Worm (Caenorhabditis elegans) whole organism, L1 larva: ENCODE results near the gene mob-1.

Source experiments
- C04F5.9 ChIP-seq: sonication (generic microtip); optimal IDR thresholded peaks from 2 replicates; lab custom pipeline; 2016; ENCODE audit warnings: missing genetic modification characterization, missing compliant biosample characterization
- Y116A8C.19 ChIP-seq: sonication (generic microtip); optimal IDR thresholded peaks from 2 replicates; lab custom pipeline; 2016; ENCODE audit warnings: missing compliant biosample characterization, missing genetic modification characterization, borderline replicate concordance
- aly-2 ChIP-seq: fragments of 150-350 bp; optimal IDR thresholded peaks from 2 replicates; lab custom pipeline; 2014; ENCODE audit warnings: missing biosample characterization, missing genetic modification characterization
- blmp-1 ChIP-seq: fragments of 150-350 bp; optimal IDR thresholded peaks from 2 replicates; lab custom pipeline; 2014; ENCODE audit warnings: missing biosample characterization, missing genetic modification characterization
- ceh-8 ChIP-seq: fragments of 200-800 bp; sonication (Bioruptor generic); optimal IDR thresholded peaks from 2 replicates; lab custom pipeline; 2018; ENCODE audit warnings: mild to moderate bottlenecking, missing genetic modification characterization, moderate library complexity, missing compliant biosample characterization
- dsc-1 ChIP-seq: sonication (generic microtip); optimal IDR thresholded peaks from 2 replicates; lab custom pipeline; 2016; ENCODE audit warnings: mild to moderate bottlenecking, missing genetic modification characterization, missing compliant biosample characterization
- efl-3 ChIP-seq: fragments of 200-800 bp; sonication (Bioruptor generic); optimal IDR thresholded peaks from 2 replicates; lab custom pipeline; 2018; ENCODE audit warnings: mild to moderate bottlenecking, missing genetic modification characterization, missing compliant biosample characterization
- elt-2 ChIP-seq: sonication (generic microtip); optimal IDR thresholded peaks from 2 replicates; lab custom pipeline; 2016; ENCODE audit warnings: missing genetic modification characterization, mild to moderate bottlenecking, inconsistent platforms, missing compliant biosample characterization, missing genetic modification reagents
- ets-5 ChIP-seq: fragments of 200-800 bp; sonication (Bioruptor generic); IDR thresholded peaks from 2 replicates; pipeline ENCODE4 v1.3.6; 2022; ENCODE audit warnings: missing genetic modification characterization, missing compliant biosample characterization
- fkh-10 ChIP-seq: sonication (generic microtip); optimal IDR thresholded peaks from 2 replicates; lab custom pipeline; 2017; ENCODE audit warnings: missing biosample characterization, missing genetic modification reagents, missing genetic modification characterization
- fkh-4 ChIP-seq: sonication (generic microtip); optimal IDR thresholded peaks from 2 replicates; lab custom pipeline; 2016; ENCODE audit warnings: missing compliant biosample characterization, missing genetic modification characterization, borderline replicate concordance
- fos-1 ChIP-seq: fragments of 150-350 bp; optimal IDR thresholded peaks from 2 replicates; lab custom pipeline; 2014; ENCODE audit warnings: missing biosample characterization, missing genetic modification characterization
- hlh-17 ChIP-seq: fragments of 200-800 bp; sonication (Bioruptor generic); optimal IDR thresholded peaks from 2 replicates; lab custom pipeline; 2018; ENCODE audit warnings: missing genetic modification characterization, mild to moderate bottlenecking, missing compliant biosample characterization, moderate library complexity, borderline replicate concordance
- hlh-4 ChIP-seq: sonication (generic microtip); optimal IDR thresholded peaks from 2 replicates; lab custom pipeline; 2016; ENCODE audit warnings: mild to moderate bottlenecking, missing genetic modification characterization, missing compliant biosample characterization
- isw-1 ChIP-seq: fragments of 200-800 bp; sonication (Bioruptor generic); IDR thresholded peaks from 2 replicates; pipeline ENCODE4 v1.3.6; 2022; ENCODE audit warnings: missing genetic modification characterization, missing compliant biosample characterization
- jun-1 ChIP-seq: fragments of 150-350 bp; optimal IDR thresholded peaks from 2 replicates; lab custom pipeline; 2014; ENCODE audit warnings: missing biosample characterization, missing genetic modification reagents, missing genetic modification characterization
- lin-13 ChIP-seq: fragments of 150-350 bp; optimal IDR thresholded peaks from 2 replicates; lab custom pipeline; 2014; ENCODE audit warnings: missing biosample characterization, missing genetic modification reagents, missing genetic modification characterization
- lin-15B ChIP-seq: fragments of 150-350 bp; sonication (generic microtip); optimal IDR thresholded peaks from 3 replicates; lab custom pipeline; 2014; ENCODE audit warnings: missing biosample characterization, missing genetic modification characterization
- lin-35 ChIP-seq, 2 experiments: fragments of 150-350 bp; optimal IDR thresholded peaks; 2 replicates each; lab custom pipeline; 2014; ENCODE audit warnings: missing biosample characterization in 2 of 2, missing genetic modification characterization in 2 of 2, missing genetic modification reagents in 2 of 2
- lir-3 ChIP-seq: sonication (generic microtip); optimal IDR thresholded peaks from 2 replicates; lab custom pipeline; 2016; ENCODE audit warnings: mild to moderate bottlenecking, missing genetic modification characterization, moderate library complexity, missing compliant biosample characterization; ENCODE audit not compliant: poor library complexity
- lsy-2 ChIP-seq, 2 experiments: fragments of 150-350 bp; optimal IDR thresholded peaks; 2 replicates each; lab custom pipeline; 2014; ENCODE audit warnings: missing biosample characterization in 2 of 2, missing genetic modification characterization in 2 of 2
- mdl-1 ChIP-seq, 2 experiments: fragments of 150-350 bp; optimal IDR thresholded peaks; 2 replicates each; lab custom pipeline; 2014 to 2017; ENCODE audit warnings: missing biosample characterization in 2 of 2, missing genetic modification characterization in 2 of 2, inconsistent platforms in 1 of 2
- nhr-12 ChIP-seq: sonication (generic microtip); optimal IDR thresholded peaks from 2 replicates; lab custom pipeline; 2017; ENCODE audit warnings: missing biosample characterization, missing genetic modification characterization
- nhr-20 ChIP-seq: sonication (generic microtip); optimal IDR thresholded peaks from 2 replicates; lab custom pipeline; 2016; ENCODE audit warnings: mild to moderate bottlenecking, missing genetic modification characterization, missing compliant biosample characterization
- nhr-47 ChIP-seq: sonication (generic microtip); optimal IDR thresholded peaks from 2 replicates; lab custom pipeline; 2016; ENCODE audit warnings: mild to moderate bottlenecking, missing genetic modification characterization, moderate library complexity, missing compliant biosample characterization
- nhr-71 ChIP-seq: sonication (generic microtip); optimal IDR thresholded peaks from 2 replicates; lab custom pipeline; 2016; ENCODE audit warnings: mild to moderate bottlenecking, missing genetic modification characterization, moderate library complexity, missing compliant biosample characterization
- nhr-76 ChIP-seq: sonication (generic microtip); optimal IDR thresholded peaks from 2 replicates; lab custom pipeline; 2017; ENCODE audit warnings: missing biosample characterization, missing genetic modification characterization
- nhr-77 ChIP-seq: fragments of 150-350 bp; optimal IDR thresholded peaks from 2 replicates; lab custom pipeline; 2014; ENCODE audit warnings: missing biosample characterization, missing genetic modification characterization
- nhr-84 ChIP-seq: sonication (generic microtip); optimal IDR thresholded peaks from 2 replicates; lab custom pipeline; 2017; ENCODE audit warnings: missing biosample characterization, missing genetic modification characterization
- nhr-85 ChIP-seq: sonication (generic microtip); peaks from one replicate; lab custom pipeline; 2016; ENCODE audit warnings: missing genetic modification characterization, inconsistent platforms, missing compliant biosample characterization
- nhr-90 ChIP-seq: sonication (generic microtip); optimal IDR thresholded peaks from 2 replicates; lab custom pipeline; 2016; ENCODE audit warnings: mild to moderate bottlenecking, missing genetic modification characterization, missing compliant biosample characterization; ENCODE audit not compliant: poor library complexity
- pax-3 ChIP-seq: fragments of 200-800 bp; sonication (Bioruptor generic); optimal IDR thresholded peaks from 2 replicates; lab custom pipeline; 2018; ENCODE audit warnings: mild to moderate bottlenecking, missing genetic modification characterization, moderate library complexity, missing compliant biosample characterization
- pqm-1 ChIP-seq: sonication (generic microtip); optimal IDR thresholded peaks from 3 replicates; lab custom pipeline; 2017; ENCODE audit warnings: missing biosample characterization, missing genetic modification characterization
- rnt-1 ChIP-seq: sonication (generic microtip); optimal IDR thresholded peaks from 2 replicates; lab custom pipeline; 2016; ENCODE audit warnings: mild to moderate bottlenecking, missing genetic modification characterization, moderate library complexity, missing compliant biosample characterization
- skn-1 ChIP-seq: fragments of 150-350 bp; optimal IDR thresholded peaks from 2 replicates; lab custom pipeline; 2014; ENCODE audit warnings: missing biosample characterization, missing genetic modification characterization
- snpc-4 ChIP-seq: fragments of 150-350 bp; optimal IDR thresholded peaks from 2 replicates; lab custom pipeline; 2014; ENCODE audit warnings: missing biosample characterization, missing genetic modification characterization
- snu-23 ChIP-seq: sonication (generic microtip); optimal IDR thresholded peaks from 2 replicates; lab custom pipeline; 2016; ENCODE audit warnings: missing genetic modification characterization, missing compliant biosample characterization
- sox-4 ChIP-seq: sonication (generic microtip); optimal IDR thresholded peaks from 2 replicates; lab custom pipeline; 2016; ENCODE audit warnings: missing genetic modification characterization, missing compliant biosample characterization
- sptf-1 ChIP-seq: fragments of 150-350 bp; optimal IDR thresholded peaks from 2 replicates; lab custom pipeline; 2014; ENCODE audit warnings: missing biosample characterization, missing genetic modification characterization
- swsn-7 ChIP-seq: sonication (generic microtip); optimal IDR thresholded peaks from 2 replicates; lab custom pipeline; 2016; ENCODE audit warnings: missing genetic modification characterization, missing compliant biosample characterization
- tlp-1 ChIP-seq: fragments of 150-350 bp; optimal IDR thresholded peaks from 2 replicates; lab custom pipeline; 2014; ENCODE audit warnings: missing biosample characterization, missing genetic modification characterization
- unc-30 ChIP-seq: sonication (generic microtip); optimal IDR thresholded peaks from 2 replicates; lab custom pipeline; 2017; ENCODE audit warnings: missing biosample characterization, missing genetic modification characterization
- unc-98 ChIP-seq: fragments of 200-800 bp; sonication (Bioruptor generic); IDR thresholded peaks from 2 replicates; pipeline ENCODE4 v1.3.6; 2022; ENCODE audit warnings: missing genetic modification characterization, missing compliant biosample characterization
- zag-1 ChIP-seq: fragments of 150-350 bp; optimal IDR thresholded peaks from 2 replicates; lab custom pipeline; 2014; ENCODE audit warnings: missing biosample characterization, missing genetic modification characterization
- zip-4 ChIP-seq: fragments of 200-800 bp; sonication (Bioruptor generic); optimal IDR thresholded peaks from 2 replicates; lab custom pipeline; 2018; ENCODE audit warnings: mild to moderate bottlenecking, missing genetic modification characterization, moderate library complexity, missing compliant biosample characterization
- ztf-11 ChIP-seq, 2 experiments: sonication (generic microtip); optimal IDR thresholded peaks; 2 replicates each; lab custom pipeline; 2016 to 2017; ENCODE audit warnings: missing genetic modification characterization in 2 of 2, missing biosample characterization in 1 of 2, missing compliant biosample characterization in 1 of 2

mob-1 gene

ce11 chrIV:11854777-11855176, 5.6 kb upstream of the mob-1 start, which contains the start of gene tag-30 (continued):
- TF ChIP-seq dsc-1 (tag; lab: Kevin White, UChicago) (peak; percentile 35), hlh-4 (no peak), jun-1 (no peak), fkh-10 (GFP tag; lab: Kevin White, UChicago) (no peak), blmp-1 (tag; lab: Kevin White, UChicago) (no peak), aly-2 (tag; lab: Kevin White, UChicago) (no peak), zag-1 (tag; lab: Kevin White, UChicago) (no peak), unc-30 (no peak), hlh-17 (GFP tag; lab: Kevin White, UChicago) (no peak), skn-1 (tag; lab: Kevin White, UChicago) (no peak), snu-23 (no peak), fos-1 (no peak), ets-5 (GFP tag; lab: Robert Waterston, UW) (no peak), unc-98 (GFP tag; lab: Robert Waterston, UW) (no peak), snpc-4 (tag; lab: Kevin White, UChicago) (no peak), fkh-4 (tag; lab: Kevin White, UChicago) (no peak), elt-2 (tag; lab: Kevin White, UChicago) (no peak), C04F5.9 (tag; lab: Kevin White, UChicago) (no peak), rnt-1 (tag; lab: Kevin White, UChicago) (peak; percentile 40), pqm-1 (tag; lab: Kevin White, UChicago) (no peak), lin-35 (GFP tag; optimal IDR thresholded peaks at IDR 0.05; lab: Kevin White, UChicago) (peak; percentile 53 to 77), lir-3 (tag; lab: Kevin White, UChicago) (no peak), tlp-1 (no peak), nhr-90 (tag; lab: Kevin White, UChicago) (peak; percentile 31), nhr-47 (tag; lab: Kevin White, UChicago) (no peak), pax-3 (tag; lab: Kevin White, UChicago) (no peak), nhr-76 (tag; lab: Kevin White, UChicago) (no peak), ztf-11 (tag; optimal IDR thresholded peaks at IDR 0.05; lab: Kevin White, UChicago) (no peak), sptf-1 (tag; lab: Kevin White, UChicago) (no peak), lsy-2 (tag; optimal IDR thresholded peaks at IDR 0.05; lab: Kevin White, UChicago) (peak in 1 of 2 experiments; percentile 70), lin-15B (tag; lab: Kevin White, UChicago) (peak; percentile 39), nhr-77 (peak; percentile 31), nhr-85 (tag; lab: Kevin White, UChicago) (no peak), nhr-12 (tag; lab: Kevin White, UChicago) (no peak), ceh-8 (GFP tag; lab: Kevin White, UChicago) (no peak), swsn-7 (peak; percentile 35), zip-4 (no peak), efl-3 (GFP tag; lab: Kevin White, UChicago) (no peak), nhr-20 (tag; lab: Kevin White, UChicago) (peak; percentile 46), isw-1 (no peak), nhr-84 (tag; lab: Kevin White, UChicago) (no peak), lin-13 (GFP tag; lab: Kevin White, UChicago) (no peak), Y116A8C.19 (tag; lab: Kevin White, UChicago) (no peak), sox-4 (tag; lab: Kevin White, UChicago) (no peak), nhr-71 (tag; lab: Kevin White, UChicago) (peak; percentile 67), mdl-1 (tag; optimal IDR thresholded peaks at IDR 0.05; lab: Kevin White, UChicago) (no peak)
